Fruit fly (Drosophila melanogaster): Measurements from ENCODE around the gene Cyp6d5.

Cyp6d5 gene

dm6 chr3R:14056320-14057053, 27.5 kb downstream of the Cyp6d5 start, which contains the start of gene foxo:
TSS of gene foxo (plus strand) at chr3R:14056945.
- TF ChIP-seq insv (optimal IDR thresholded peaks at IDR 0.05) = no peak
- no peak for TF ChIP-seq h (optimal IDR thresholded peaks at IDR 0.05)
- no peak for TF ChIP-seq ttk (optimal IDR thresholded peaks at IDR 0.05)
- TF ChIP-seq psq (optimal IDR thresholded peaks at IDR 0.05) = no peak
- TF ChIP-seq Sin3A (optimal IDR thresholded peaks at IDR 0.05) = no peak
- TF ChIP-seq Myc (optimal IDR thresholded peaks at IDR 0.05) = no peak

- TF ChIP-seq Myc (optimal IDR thresholded peaks at IDR 0.05) (no peak), insv (optimal IDR thresholded peaks at IDR 0.05) (no peak), Sin3A (optimal IDR thresholded peaks at IDR 0.05) (no peak), h (optimal IDR thresholded peaks at IDR 0.05) (no peak), psq (optimal IDR thresholded peaks at IDR 0.05) (no peak), ttk (optimal IDR thresholded peaks at IDR 0.05) (no peak)
Measured at dm6 chr3R:14057132-14057855, 28.3 kb downstream of the Cyp6d5 start.

- TF ChIP-seq ttk (optimal IDR thresholded peaks at IDR 0.05) (no peak), Sin3A (optimal IDR thresholded peaks at IDR 0.05) (no peak), h (optimal IDR thresholded peaks at IDR 0.05) (no peak)
Measured at dm6 chr3R:14058531-14059431, 29.8 kb downstream of the Cyp6d5 start.

- TF ChIP-seq insv (optimal IDR thresholded peaks at IDR 0.05) = no peak
- no peak for TF ChIP-seq psq (optimal IDR thresholded peaks at IDR 0.05)
- no peak for TF ChIP-seq ttk (optimal IDR thresholded peaks at IDR 0.05)
- TF ChIP-seq Myc (optimal IDR thresholded peaks at IDR 0.05) = no peak
- no peak for TF ChIP-seq h (optimal IDR thresholded peaks at IDR 0.05)
Measured at dm6 chr3R:14059703-14060300, 30.8 kb downstream of the Cyp6d5 start.

dm6 chr3R:14060399-14060798, 31.4 kb downstream of the Cyp6d5 start:
- TF ChIP-seq Myc (optimal IDR thresholded peaks at IDR 0.05) (no peak), psq (optimal IDR thresholded peaks at IDR 0.05) (no peak)

dm6 chr3R:14061049-14061987, 32.3 kb downstream of the Cyp6d5 start:
- TF ChIP-seq ttk (optimal IDR thresholded peaks at IDR 0.05) = no peak
- no peak for TF ChIP-seq insv (optimal IDR thresholded peaks at IDR 0.05)
- TF ChIP-seq Sin3A (optimal IDR thresholded peaks at IDR 0.05) = no peak
- no peak for TF ChIP-seq psq (optimal IDR thresholded peaks at IDR 0.05)
- no peak for TF ChIP-seq h (optimal IDR thresholded peaks at IDR 0.05)
- no peak for TF ChIP-seq Myc (optimal IDR thresholded peaks at IDR 0.05)

- TF ChIP-seq Myc (optimal IDR thresholded peaks at IDR 0.05) (no peak), Sin3A (optimal IDR thresholded peaks at IDR 0.05) (no peak), insv (optimal IDR thresholded peaks at IDR 0.05) (no peak), psq (optimal IDR thresholded peaks at IDR 0.05) (no peak), h (optimal IDR thresholded peaks at IDR 0.05) (no peak), ttk (optimal IDR thresholded peaks at IDR 0.05) (no peak)
Measured at dm6 chr3R:14061988-14062868, 33.2 kb downstream of the Cyp6d5 start.

- TF ChIP-seq insv (optimal IDR thresholded peaks at IDR 0.05) (no peak), h (optimal IDR thresholded peaks at IDR 0.05) (no peak), Sin3A (optimal IDR thresholded peaks at IDR 0.05) (no peak), Myc (optimal IDR thresholded peaks at IDR 0.05) (no peak), ttk (optimal IDR thresholded peaks at IDR 0.05) (no peak), psq (optimal IDR thresholded peaks at IDR 0.05) (no peak)
Measured at dm6 chr3R:14062869-14063543, 34.0 kb downstream of the Cyp6d5 start.

- TF ChIP-seq Sin3A (optimal IDR thresholded peaks at IDR 0.05) (no peak), h (optimal IDR thresholded peaks at IDR 0.05) (no peak), ttk (optimal IDR thresholded peaks at IDR 0.05) (no peak), Myc (optimal IDR thresholded peaks at IDR 0.05) (no peak), psq (optimal IDR thresholded peaks at IDR 0.05) (no peak), insv (optimal IDR thresholded peaks at IDR 0.05) (no peak)
Measured at dm6 chr3R:14064158-14064969, 35.3 kb downstream of the Cyp6d5 start.
